Fruit fly (Drosophila melanogaster) whole organism, embryonic: Measurements from ENCODE around the gene CG15461.
A peak's percentile ranks its signal among the peaks of the same experiment; 100 is the strongest.
"Not testable (repeated sequence)": the region's sequence is repeated elsewhere in the genome, so short reads cannot be mapped to it uniquely, and the experiment has no call there.

Source experiments
- ATbp ChIP-seq: fragments of 200-800 bp; sonication (Bioruptor generic); optimal IDR thresholded peaks from 2 replicates; lab custom pipeline; 2017; ENCODE audit warnings: missing biosample characterization, mild to moderate bottlenecking, missing genetic modification characterization, missing genetic modification reagents
- Adf1 ChIP-seq: fragments of 200-800 bp; sonication (Bioruptor generic); IDR thresholded peaks from 2 replicates; pipeline ENCODE4 v1.3.6; 2022; ENCODE audit warnings: missing biosample characterization, missing genetic modification characterization
- CG10321 ChIP-seq: fragments of 200-800 bp; sonication (Bioruptor generic); IDR thresholded peaks from 2 replicates; pipeline ENCODE4 v1.3.6; 2022; ENCODE audit warnings: missing biosample characterization, missing genetic modification characterization
- CG11696 ChIP-seq: fragments of 200-800 bp; sonication (Bioruptor generic); IDR thresholded peaks from 2 replicates; pipeline ENCODE4 v1.3.6; 2022; ENCODE audit warnings: missing biosample characterization, missing genetic modification characterization
- CG12236 ChIP-seq: fragments of 200-800 bp; sonication (Bioruptor generic); optimal IDR thresholded peaks from 2 replicates; lab custom pipeline; 2016; ENCODE audit warnings: missing biosample characterization, missing genetic modification characterization
- CG16863 ChIP-seq: fragments of 200-800 bp; sonication (Bioruptor generic); optimal IDR thresholded peaks from 3 replicates; lab custom pipeline; 2016; ENCODE audit warnings: missing biosample characterization, missing genetic modification characterization
- CG17612 ChIP-seq: fragments of 200-800 bp; sonication (Bioruptor generic); IDR thresholded peaks from 2 replicates; pipeline ENCODE4 v1.3.6; 2022; ENCODE audit warnings: missing biosample characterization, missing genetic modification characterization
- CG1832 ChIP-seq: fragments of 200-800 bp; sonication (Bioruptor generic); optimal IDR thresholded peaks from 2 replicates; lab custom pipeline; 2017; ENCODE audit warnings: missing biosample characterization, mild to moderate bottlenecking, missing genetic modification characterization, inconsistent platforms
- CG3838 ChIP-seq: fragments of 200-800 bp; sonication (Bioruptor generic); optimal IDR thresholded peaks from 3 replicates; lab custom pipeline; 2016; ENCODE audit warnings: missing biosample characterization, missing genetic modification characterization
- CG4404 ChIP-seq: fragments of 200-800 bp; sonication (Bioruptor generic); IDR thresholded peaks from 2 replicates; pipeline ENCODE4 v1.3.6; 2022; ENCODE audit warnings: missing biosample characterization, missing genetic modification characterization
- CG7372 ChIP-seq: fragments of 200-800 bp; sonication (Bioruptor generic); IDR thresholded peaks from 2 replicates; pipeline ENCODE4 v1.3.6; 2022; ENCODE audit warnings: missing biosample characterization, missing genetic modification characterization
- CG7745 ChIP-seq: fragments of 200-800 bp; sonication (Bioruptor generic); optimal IDR thresholded peaks from 2 replicates; lab custom pipeline; 2018; ENCODE audit warnings: missing biosample characterization, mild to moderate bottlenecking, missing genetic modification characterization, moderate library complexity
- CG8089 ChIP-seq: fragments of 200-800 bp; sonication (Bioruptor generic); optimal IDR thresholded peaks from 3 replicates; lab custom pipeline; 2016; ENCODE audit warnings: missing biosample characterization, missing genetic modification characterization
- CG8281 ChIP-seq: fragments of 200-800 bp; sonication (Bioruptor generic); optimal IDR thresholded peaks from 2 replicates; lab custom pipeline; 2018; ENCODE audit warnings: missing biosample characterization, mild to moderate bottlenecking, missing genetic modification characterization, moderate library complexity
- CG8359 ChIP-seq: fragments of 200-800 bp; sonication (Bioruptor generic); optimal IDR thresholded peaks from 2 replicates; lab custom pipeline; 2017; ENCODE audit warnings: missing biosample characterization, mild to moderate bottlenecking, missing genetic modification characterization, borderline replicate concordance
- Dll ChIP-seq: fragments of 200-800 bp; sonication (Bioruptor generic); IDR thresholded peaks from 4 replicates; pipeline ENCODE4 v1.3.6; 2022; ENCODE audit warnings: missing biosample characterization, missing genetic modification characterization; ENCODE audit not compliant: partially characterized antibody
- MBD-R2 ChIP-seq: fragments of 200-800 bp; sonication (Bioruptor generic); IDR thresholded peaks from 2 replicates; pipeline ENCODE4 v1.3.6; 2022; ENCODE audit warnings: missing biosample characterization, missing genetic modification characterization
- Med ChIP-seq: fragments of 200-800 bp; sonication (Bioruptor generic); peaks from one replicate; lab custom pipeline; 2016; ENCODE audit warnings: missing biosample characterization, missing genetic modification characterization, mild to moderate bottlenecking, inconsistent platforms, moderate library complexity
- Nf-YC ChIP-seq: fragments of 200-800 bp; optimal IDR thresholded peaks from 3 replicates; lab custom pipeline; 2019; ENCODE audit warnings: missing biosample characterization, mild to moderate bottlenecking, missing genetic modification characterization, moderate library complexity
- Spps ChIP-seq: fragments of 200-800 bp; sonication (Bioruptor generic); optimal IDR thresholded peaks from 2 replicates; lab custom pipeline; 2018; ENCODE audit warnings: missing biosample characterization, mild to moderate bottlenecking, missing genetic modification characterization
- TFAM ChIP-seq: fragments of 200-800 bp; sonication (Bioruptor generic); optimal IDR thresholded peaks from 2 replicates; lab custom pipeline; 2017; ENCODE audit warnings: missing biosample characterization, missing genetic modification characterization, inconsistent platforms
- Trl ChIP-seq, 3 experiments: fragments of >200 bp in 2 of 3; fragments of 200-800 bp in 1 of 3; sonication (Bioruptor generic) in 1 of 3; optimal IDR thresholded peaks; 2 replicates in 1 of 3; 3 replicates in 2 of 3; lab custom pipeline; 2016 to 2017; ENCODE audit warnings: missing biosample characterization in 1 of 3, missing genetic modification characterization in 1 of 3
- abd-A ChIP-seq: fragments of 200-800 bp; sonication (Bioruptor generic); optimal IDR thresholded peaks from 3 replicates; lab custom pipeline; 2019; ENCODE audit warnings: missing biosample characterization, mild to moderate bottlenecking, missing genetic modification characterization, moderate library complexity
- amos ChIP-seq: fragments of 200-800 bp; sonication (Bioruptor generic); IDR thresholded peaks from 2 replicates; pipeline ENCODE4 v1.3.6; 2022; ENCODE audit warnings: missing biosample characterization, missing genetic modification characterization; ENCODE audit not compliant: partially characterized antibody
- ato ChIP-seq: fragments of 200-800 bp; sonication (Bioruptor generic); IDR thresholded peaks from 2 replicates; pipeline ENCODE4 v1.3.6; 2022; ENCODE audit warnings: missing biosample characterization, missing genetic modification characterization; ENCODE audit not compliant: partially characterized antibody
- cad ChIP-seq: fragments of >200 bp; optimal IDR thresholded peaks from 2 replicates; lab custom pipeline; 2017; ENCODE audit warnings: missing biosample characterization, missing genetic modification characterization
- cg ChIP-seq: fragments of 200-800 bp; sonication (Bioruptor generic); optimal IDR thresholded peaks from 3 replicates; lab custom pipeline; 2019; ENCODE audit warnings: missing biosample characterization, mild to moderate bottlenecking, missing genetic modification characterization, moderate library complexity
- chinmo ChIP-seq: fragments of 200-800 bp; sonication (Bioruptor generic); IDR thresholded peaks from 4 replicates; pipeline ENCODE4 v1.3.6; 2022; ENCODE audit warnings: missing biosample characterization, missing genetic modification characterization; ENCODE audit not compliant: partially characterized antibody
- corto ChIP-seq: fragments of 200-800 bp; sonication (Bioruptor generic); optimal IDR thresholded peaks from 2 replicates; lab custom pipeline; 2016; ENCODE audit warnings: missing biosample characterization, mild to moderate bottlenecking, missing genetic modification characterization, moderate library complexity
- crp ChIP-seq, 2 experiments: fragments of 200-800 bp; sonication (Bioruptor generic); optimal IDR thresholded peaks; 2 replicates in 1 of 2; 3 replicates in 1 of 2; lab custom pipeline; 2017; ENCODE audit warnings: missing biosample characterization in 2 of 2, missing genetic modification characterization in 2 of 2, mild to moderate bottlenecking in 1 of 2, moderate library complexity in 1 of 2
- danr ChIP-seq: fragments of 200-800 bp; sonication (Bioruptor generic); IDR thresholded peaks from 2 replicates; pipeline ENCODE4 v1.3.6; 2022; ENCODE audit warnings: missing biosample characterization, missing genetic modification characterization
- dati ChIP-seq: fragments of 200-800 bp; sonication (Bioruptor generic); IDR thresholded peaks from 2 replicates; pipeline ENCODE4 v1.3.6; 2022; ENCODE audit warnings: missing biosample characterization, missing genetic modification characterization
- ewg ChIP-seq: fragments of 200-800 bp; sonication (Bioruptor generic); optimal IDR thresholded peaks from 3 replicates; lab custom pipeline; 2017; ENCODE audit warnings: mild to moderate bottlenecking, missing biosample characterization, missing genetic modification reagents, missing genetic modification characterization
- ftz-f1 ChIP-seq: fragments of 200-800 bp; sonication (Bioruptor generic); optimal IDR thresholded peaks from 2 replicates; lab custom pipeline; 2016; ENCODE audit warnings: missing biosample characterization, missing genetic modification characterization
- gfzf ChIP-seq: fragments of 200-800 bp; sonication (Bioruptor generic); optimal IDR thresholded peaks from 2 replicates; lab custom pipeline; 2016; ENCODE audit warnings: missing biosample characterization, mild to moderate bottlenecking, missing genetic modification characterization, moderate library complexity
- her ChIP-seq: fragments of 200-800 bp; sonication (Bioruptor generic); optimal IDR thresholded peaks from 2 replicates; lab custom pipeline; 2016; ENCODE audit warnings: missing biosample characterization, missing genetic modification characterization
- mam ChIP-seq: fragments of 200-800 bp; sonication (Bioruptor generic); optimal IDR thresholded peaks from 3 replicates; lab custom pipeline; 2016; ENCODE audit warnings: missing biosample characterization, missing genetic modification characterization
- mirr ChIP-seq: fragments of 200-800 bp; sonication (Bioruptor generic); optimal IDR thresholded peaks from 3 replicates; lab custom pipeline; 2018; ENCODE audit warnings: missing biosample characterization, mild to moderate bottlenecking, missing genetic modification characterization
- mld ChIP-seq: fragments of 200-800 bp; sonication (Bioruptor generic); IDR thresholded peaks from 3 replicates; pipeline ENCODE4 v1.3.6; 2022; ENCODE audit warnings: missing biosample characterization, missing genetic modification characterization; ENCODE audit not compliant: partially characterized antibody
- odd ChIP-seq: fragments of 200-800 bp; sonication (Bioruptor generic); optimal IDR thresholded peaks from 2 replicates; lab custom pipeline; 2017; ENCODE audit warnings: missing biosample characterization, mild to moderate bottlenecking, missing genetic modification characterization
- scrt ChIP-seq: fragments of 200-800 bp; sonication (Bioruptor generic); optimal IDR thresholded peaks from 2 replicates; lab custom pipeline; 2018; ENCODE audit warnings: missing biosample characterization, mild to moderate bottlenecking, missing genetic modification characterization, moderate library complexity
- sens ChIP-seq: fragments of 200-800 bp; sonication (Bioruptor generic); peaks from one replicate; lab custom pipeline; 2016; ENCODE audit warnings: missing biosample characterization, missing genetic modification characterization
- sima ChIP-seq: fragments of 200-800 bp; sonication (Bioruptor generic); optimal IDR thresholded peaks from 2 replicates; lab custom pipeline; 2016; ENCODE audit warnings: missing biosample characterization, missing genetic modification characterization
- tap ChIP-seq: fragments of 200-800 bp; optimal IDR thresholded peaks from 3 replicates; lab custom pipeline; 2019; ENCODE audit warnings: missing biosample characterization, mild to moderate bottlenecking, missing genetic modification characterization, moderate library complexity
- tup ChIP-seq: fragments of 200-800 bp; sonication (Bioruptor generic); optimal IDR thresholded peaks from 2 replicates; lab custom pipeline; 2016; ENCODE audit warnings: missing biosample characterization, mild to moderate bottlenecking, missing genetic modification characterization, moderate library complexity

Gene CG15461

DNA sequence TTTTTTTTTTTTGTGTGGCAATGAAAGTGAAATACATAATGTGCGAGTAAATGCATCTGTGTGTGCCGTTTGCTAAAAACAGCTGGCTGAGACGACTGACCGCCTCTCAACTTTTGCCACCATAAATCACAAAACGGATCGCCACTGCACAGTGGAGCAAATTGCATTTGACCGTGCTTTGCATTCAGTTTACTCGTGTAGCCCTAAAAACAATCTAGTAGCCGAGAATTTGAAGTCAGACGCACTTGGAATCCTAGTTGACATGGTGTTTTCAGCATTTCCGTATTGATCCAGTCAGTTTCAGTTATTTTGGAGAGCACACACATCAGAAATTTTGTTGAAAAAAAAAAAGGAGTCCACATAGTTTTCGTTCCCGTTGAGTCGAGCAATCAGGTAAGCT is at the start of gene CG15461:
Gene CG15461, plus strand, starts transcription at position 301 of the 400 bp plus-strand sequence.
- TF ChIP-seq CG8089, result no peak
- peak; percentile 20 for TF ChIP-seq sens (GFP tag; lab: Kevin White, UChicago)
- no peak for TF ChIP-seq Spps (tag; lab: Kevin White, UChicago)
- TF ChIP-seq, all 482 proteins: peak for 1

DNA sequence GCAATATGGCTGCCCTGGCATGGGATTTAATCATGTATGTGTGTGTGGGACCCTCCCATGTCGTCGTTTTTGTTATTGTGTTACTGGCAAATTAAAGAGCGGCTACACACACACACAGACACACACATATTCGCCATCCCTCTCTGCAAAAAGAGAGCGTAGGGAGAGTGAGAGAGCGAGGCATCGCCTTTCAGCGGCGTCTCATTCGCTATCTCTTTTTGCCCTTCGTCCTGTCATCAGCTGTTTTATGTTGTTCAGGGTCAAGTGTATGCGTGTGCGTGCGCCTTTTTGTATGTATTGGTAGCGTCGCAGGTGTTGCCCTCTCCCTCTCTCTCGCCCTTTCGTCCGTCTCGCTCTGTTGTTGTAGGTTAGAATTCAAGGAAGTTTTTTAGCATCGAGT is 49.1 kb upstream of the CG15461 start:
- peak; percentile 49 for TF ChIP-seq ftz-f1 (GFP tag; lab: Kevin White, UChicago)
- TF ChIP-seq mirr (GFP tag; lab: Kevin White, UChicago), result no peak
- no peak for TF ChIP-seq mld (GFP tag; lab: Robert Waterston, UW)
- TF ChIP-seq Med (GFP tag; lab: Kevin White, UChicago), result peak; percentile 23
- TF ChIP-seq CG1832 (GFP tag; lab: Kevin White, UChicago), result peak; percentile 44
- TF ChIP-seq Trl (optimal IDR thresholded peaks at IDR 0.05; lab: Kevin White, UChicago), result peak; percentile 7 to 57
- no peak for TF ChIP-seq Trl (GFP tag; optimal IDR thresholded peaks at IDR 0.05; lab: Kevin White, UChicago)
- 0 out of 4 replicates have a peak, but pooled peaks have one; percentile 40 for TF ChIP-seq chinmo (GFP tag; lab: Robert Waterston, UW)
- no peak for TF ChIP-seq her (GFP tag; lab: Kevin White, UChicago)
- TF ChIP-seq crp (GFP tag; optimal IDR thresholded peaks at IDR 0.05; lab: Kevin White, UChicago), result peak in 1 of 2 experiments; percentile 55
- TF ChIP-seq cg, result peak; percentile 63
- TF ChIP-seq CG11696, result no peak
- peak; percentile 20 for TF ChIP-seq ewg (GFP tag; lab: Kevin White, UChicago)
- no peak for TF ChIP-seq CG17612
- peak; percentile 29 for TF ChIP-seq Nf-YC (tag; lab: Kevin White, UChicago)
- TF ChIP-seq abd-A, result peak; percentile 82
- TF ChIP-seq cad (GFP tag; lab: Kevin White, UChicago), result no peak
- peak; percentile 50; the same call in 1 of the 2 replicates for TF ChIP-seq CG10321 (GFP tag; lab: Robert Waterston, UW)
- TF ChIP-seq Adf1 (GFP tag; lab: Robert Waterston, UW), result peak; percentile 61
- no peak for TF ChIP-seq TFAM
- TF ChIP-seq scrt (GFP tag; lab: Kevin White, UChicago), result peak; percentile 47

DNA sequence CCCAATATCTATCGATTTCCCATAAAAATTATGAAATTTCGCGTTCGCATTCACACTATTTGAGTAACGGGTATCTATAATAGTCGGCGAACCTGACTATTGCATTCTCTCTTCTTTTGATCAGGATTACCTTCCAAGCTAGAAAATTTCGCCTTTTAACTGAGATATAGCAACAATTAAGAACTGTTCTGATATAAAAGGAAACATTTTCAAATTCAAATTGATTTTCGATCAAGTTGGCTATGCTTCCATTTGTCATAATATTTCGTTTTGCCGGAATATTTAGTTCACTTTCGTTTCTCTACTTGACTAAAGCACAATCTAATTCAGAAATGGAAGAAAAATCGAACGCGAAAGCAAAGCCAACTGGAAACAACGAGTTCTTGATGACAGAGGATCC is 39.9 kb upstream of the CG15461 start, which contains the start of gene CG42578:
Gene CG42578, plus strand, starts transcription at position 301 of the 400 bp plus-strand sequence.
- TF ChIP-seq CG8359; danr (GFP tag; lab: Robert Waterston, UW); Dll (GFP tag; lab: Robert Waterston, UW): not testable (repeated sequence)

DNA sequence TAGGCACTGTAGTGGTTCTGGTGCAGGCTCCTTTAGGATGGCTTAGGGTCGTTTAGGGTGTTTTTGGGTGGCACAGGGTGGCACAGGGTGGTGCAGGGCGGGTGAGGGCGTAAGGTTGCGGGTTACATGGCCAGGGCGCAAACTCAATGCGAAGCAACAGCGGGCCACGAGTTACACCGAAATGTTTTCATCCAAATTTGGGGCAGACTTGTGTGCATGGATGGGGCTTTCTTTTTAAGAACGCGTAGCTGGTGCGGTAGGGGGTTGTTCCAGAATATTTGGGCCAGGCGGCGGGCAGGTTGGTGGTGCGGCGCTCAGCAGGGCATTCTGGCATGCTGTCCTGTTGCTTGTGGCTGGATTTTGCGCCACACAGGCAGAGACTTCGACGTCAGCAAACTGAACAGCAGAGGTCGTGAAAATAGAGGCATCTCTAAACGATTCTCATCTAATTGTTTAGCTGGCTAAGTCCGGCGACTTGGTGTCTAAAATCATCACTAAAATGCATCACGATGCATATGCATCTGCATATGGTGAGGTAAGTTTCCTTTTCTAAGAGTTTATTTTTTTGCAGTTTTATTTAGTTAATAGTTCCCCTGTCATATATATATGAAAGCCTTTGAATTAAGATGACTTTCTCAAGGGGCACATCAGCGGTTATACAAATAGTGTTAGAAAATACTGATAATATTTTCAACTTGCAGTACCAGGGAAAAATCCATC is 38.0 kb upstream of the CG15461 start:
- TF ChIP-seq corto (GFP tag; lab: Kevin White, UChicago) (no peak), MBD-R2 (GFP tag; lab: Robert Waterston, UW) (no peak), CG3838 (no peak), CG8281 (tag; lab: Kevin White, UChicago) (no peak), CG16863 (no peak), tap (tag; lab: Kevin White, UChicago) (no peak), gfzf (GFP tag; lab: Kevin White, UChicago) (no peak), CG7372 (GFP tag; lab: Robert Waterston, UW) (no peak), CG7745 (tag; lab: Kevin White, UChicago) (no peak), amos (no peak), odd (GFP tag; lab: Kevin White, UChicago) (no peak), CG4404 (GFP tag; lab: Robert Waterston, UW) (no peak), her (GFP tag; lab: Kevin White, UChicago) (no peak), ato (GFP tag; lab: Robert Waterston, UW) (no peak), CG12236 (GFP tag; lab: Kevin White, UChicago) (no peak), mam (no peak), dati (GFP tag; lab: Robert Waterston, UW) (no peak), sima (GFP tag; lab: Kevin White, UChicago) (no peak), ATbp (no peak), tup (no peak)
